Fruit fly (Drosophila melanogaster) whole organism, prepupa: ENCODE measurements around the gene ppk10.

Source experiments
- Blimp-1 ChIP-seq: fragments of 200-800 bp; sonication (Bioruptor generic); optimal IDR thresholded peaks from 3 replicates; lab custom pipeline; 2017; ENCODE audit warnings: missing biosample characterization, missing genetic modification characterization, mild to moderate bottlenecking, moderate library complexity, missing genetic modification reagents
- CG31627 ChIP-seq: fragments of 200-800 bp; sonication (Bioruptor generic); optimal IDR thresholded peaks from 3 replicates; lab custom pipeline; 2016; ENCODE audit warnings: missing biosample characterization, missing genetic modification characterization
- CG6854 ChIP-seq: fragments of 200-800 bp; sonication (Bioruptor generic); optimal IDR thresholded peaks from 2 replicates; lab custom pipeline; 2017; ENCODE audit warnings: missing biosample characterization, mild to moderate bottlenecking, missing genetic modification characterization
- Hr4 ChIP-seq: fragments of 200-800 bp; sonication (Bioruptor generic); optimal IDR thresholded peaks from 3 replicates; lab custom pipeline; 2016; ENCODE audit warnings: missing biosample characterization, missing genetic modification characterization
- Sox14 ChIP-seq: fragments of 200-800 bp; sonication (Bioruptor generic); optimal IDR thresholded peaks from 3 replicates; lab custom pipeline; 2016; ENCODE audit warnings: missing biosample characterization, missing genetic modification characterization
- ss ChIP-seq, 2 experiments: fragments of 200-800 bp; sonication (Bioruptor generic); optimal IDR thresholded peaks; 2 replicates in 1 of 2; 3 replicates in 1 of 2; lab custom pipeline; 2017 to 2018; ENCODE audit warnings: mild to moderate bottlenecking in 2 of 2, missing biosample characterization in 2 of 2, missing genetic modification characterization in 2 of 2, moderate library complexity in 1 of 2

dm6 chr2L:10408122-10408576 is 44.0 kb downstream of the ppk10 start, which contains the start of the genes Ip259 and RpS27A:
- TF ChIP-seq Sox14 (GFP tag; lab: Kevin White, UChicago) (no peak), ss (GFP tag; optimal IDR thresholded peaks at IDR 0.05; lab: Kevin White, UChicago) (peak in 1 of 2 experiments; percentile 77), CG6854 (GFP tag; lab: Kevin White, UChicago) (peak; percentile 84), Blimp-1 (GFP tag; lab: Kevin White, UChicago) (peak; percentile 61), Hr4 (GFP tag; lab: Kevin White, UChicago) (peak; percentile 2), CG31627 (GFP tag; lab: Kevin White, UChicago) (peak; percentile 77)
